Fruit fly (Drosophila melanogaster): ENCODE results near the gene CG13862.

The CG13862 gene

DNA sequence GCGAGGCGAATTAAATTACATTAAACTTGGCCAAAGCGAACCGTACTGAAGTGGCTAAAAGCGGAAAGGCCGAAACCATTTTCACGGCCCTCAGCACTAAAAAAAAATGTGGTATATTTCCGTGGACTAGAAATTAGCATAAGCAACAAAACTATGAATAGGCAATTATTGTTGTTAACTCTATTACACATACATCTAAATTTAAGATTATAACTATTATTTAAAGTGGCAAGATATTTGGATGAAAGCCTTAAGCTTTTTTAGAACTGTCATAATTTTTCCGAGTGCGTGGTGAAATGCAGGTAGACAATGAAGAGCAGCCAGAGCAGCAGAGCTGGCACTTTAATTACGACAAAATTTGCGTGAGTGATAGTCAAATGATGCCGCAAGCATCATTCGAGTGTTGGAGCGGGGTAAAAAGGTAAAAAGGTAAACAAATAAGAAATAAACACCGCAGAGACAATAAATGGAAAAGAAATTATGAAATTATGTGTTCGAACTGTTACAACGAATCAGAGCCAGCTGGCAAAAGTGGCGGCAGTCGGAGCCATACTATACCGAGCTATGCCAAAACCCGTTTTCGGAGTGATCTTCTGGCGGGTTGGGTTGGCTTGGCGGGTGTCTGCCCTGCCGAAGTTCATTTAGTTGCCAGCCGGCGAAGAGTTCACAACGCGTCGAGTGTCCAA, 3.0 kb upstream of the CG13862 start, which contains the start of gene CG7080 (continued):
- no peak for TF ChIP-seq Hr38 (GFP tag; optimal IDR thresholded peaks at IDR 0.05)
- no peak for TF ChIP-seq dac (GFP tag; optimal IDR thresholded peaks at IDR 0.05)
- no peak for TF ChIP-seq CG11762 (GFP tag; optimal IDR thresholded peaks at IDR 0.05; ENCODE audit: insufficient read depth)
- peak; percentile 12 for TF ChIP-seq achi (GFP tag; optimal IDR thresholded peaks at IDR 0.05)
- peak; percentile 37 for TF ChIP-seq esn (GFP tag; optimal IDR thresholded peaks at IDR 0.05)
- peak; percentile 80 for TF ChIP-seq svp (GFP tag)
- TF ChIP-seq Gug (GFP tag; IDR thresholded peaks at IDR 0.05): no peak
- no peak for TF ChIP-seq vri (GFP tag; optimal IDR thresholded peaks at IDR 0.05)
- TF ChIP-seq pdm3 (GFP tag; optimal IDR thresholded peaks at IDR 0.05): peak; percentile 35
- TF ChIP-seq ss (GFP tag; optimal IDR thresholded peaks at IDR 0.05): no peak
- no peak for TF ChIP-seq Hr39 (GFP tag; optimal IDR thresholded peaks at IDR 0.05)
- TF ChIP-seq CG16779 (tag; optimal IDR thresholded peaks at IDR 0.05): no peak
- TF ChIP-seq CG6163 (GFP tag; IDR thresholded peaks at IDR 0.05): no peak; the same call in 2 of the 3 replicates
- TF ChIP-seq CG11294 (GFP tag; IDR thresholded peaks at IDR 0.05): no peak

DNA sequence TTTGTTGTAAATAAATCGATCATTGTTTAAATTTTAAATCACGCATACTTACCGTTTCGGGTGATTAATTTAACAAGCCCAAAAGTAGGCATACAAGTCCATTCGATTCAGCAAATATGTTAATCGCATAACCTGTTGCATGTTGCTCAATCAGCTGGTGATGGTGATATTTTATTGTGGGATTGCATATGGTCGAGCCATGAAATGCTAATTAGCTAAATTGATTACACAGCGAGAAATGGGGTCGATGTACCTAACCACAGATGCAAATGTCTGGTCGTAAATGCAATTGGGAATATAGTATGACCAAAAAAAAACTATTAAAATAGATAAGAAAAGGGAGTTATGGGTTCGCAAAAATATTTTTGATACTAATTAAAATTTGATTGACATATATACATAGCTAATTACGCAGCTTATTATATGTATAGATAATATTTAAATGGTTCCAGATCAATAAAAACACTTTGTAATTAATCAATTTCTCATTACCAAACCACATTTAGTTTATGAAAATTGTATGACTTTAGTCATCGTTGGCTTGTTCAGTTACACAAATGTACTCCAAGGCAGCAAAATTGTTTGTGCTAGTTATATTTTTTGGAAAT, 1.2 kb upstream of the CG13862 start, which contains the start of gene CG33721:
CG33721 (plus strand) TSS at position 558 of the 608 bp plus-strand sequence.
- TF ChIP-seq Eip78C (GFP tag) (peak; percentile 1), CG3032 (tag; optimal IDR thresholded peaks at IDR 0.05) (no peak), achi (GFP tag; optimal IDR thresholded peaks at IDR 0.05) (no peak), Hr4 (GFP tag; optimal IDR thresholded peaks at IDR 0.05) (no peak), CG6163 (GFP tag; IDR thresholded peaks at IDR 0.05) (no peak), CG31627 (GFP tag; optimal IDR thresholded peaks at IDR 0.05) (no peak), CG34406 (GFP tag; optimal IDR thresholded peaks at IDR 0.05) (no peak), CG4318 (GFP tag; optimal IDR thresholded peaks at IDR 0.05) (no peak)

DNA sequence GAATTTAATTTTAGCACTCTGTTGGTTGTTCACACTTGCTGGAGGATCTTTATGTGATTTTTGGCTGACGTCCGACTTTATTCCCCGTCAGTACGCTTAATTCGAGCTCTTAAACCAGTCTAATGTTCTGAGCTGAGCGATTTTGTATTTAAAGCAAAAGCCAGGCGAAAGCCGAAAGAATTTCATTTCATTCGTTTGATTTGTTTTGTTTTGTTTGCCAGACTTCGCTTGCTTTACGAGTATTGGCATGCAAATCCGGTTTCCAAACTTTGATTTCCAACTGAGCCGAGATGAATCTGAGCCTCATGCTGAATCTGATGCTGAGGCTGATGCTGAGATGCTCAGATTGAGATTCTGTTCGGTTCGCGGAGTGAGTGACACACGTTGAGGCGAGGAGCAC, 2.3 kb downstream of the CG13862 start, which contains the start of gene CG5391:
CG5391 (minus strand) TSS at position 101 of the 400 bp plus-strand sequence.
- no peak for TF ChIP-seq CG11902 (GFP tag; optimal IDR thresholded peaks at IDR 0.05)
- no peak for TF ChIP-seq Smox (GFP tag; optimal IDR thresholded peaks at IDR 0.05)
- no peak for TF ChIP-seq Hr4 (GFP tag; optimal IDR thresholded peaks at IDR 0.05)
- no peak for TF ChIP-seq vri (GFP tag; optimal IDR thresholded peaks at IDR 0.05)
- no peak for TF ChIP-seq CG3919 (GFP tag; optimal IDR thresholded peaks at IDR 0.05)
- TF ChIP-seq pdm3 (GFP tag; optimal IDR thresholded peaks at IDR 0.05): no peak

DNA sequence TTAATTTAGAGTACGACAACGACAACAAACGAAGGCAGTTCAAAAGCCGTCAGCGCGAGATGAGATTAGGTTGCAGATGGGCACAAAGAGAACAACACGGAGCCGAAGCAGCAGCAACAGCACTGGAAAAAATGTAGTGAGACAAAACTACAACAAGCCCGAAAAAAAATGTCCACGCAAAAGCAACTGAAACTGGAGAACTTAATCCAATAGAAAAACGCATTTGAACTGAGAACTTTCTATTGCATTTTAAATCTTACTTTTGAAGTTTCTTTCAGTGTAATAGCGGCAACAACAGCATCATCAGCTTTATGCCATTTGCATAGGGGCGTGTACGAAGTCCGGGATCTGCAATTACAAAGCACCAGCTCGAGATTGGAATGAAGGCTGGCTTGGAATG, 7.7 kb downstream of the CG13862 start:
- peak in 1 of 2 experiments; percentile 70 for TF ChIP-seq ss (GFP tag; optimal IDR thresholded peaks at IDR 0.05)
- peak; percentile 64 for TF ChIP-seq pdm3 (GFP tag; optimal IDR thresholded peaks at IDR 0.05)
- TF ChIP-seq CG34406 (GFP tag; optimal IDR thresholded peaks at IDR 0.05): peak; percentile 56
- TF ChIP-seq fd59A (GFP tag; optimal IDR thresholded peaks at IDR 0.05): peak; percentile 71
- TF ChIP-seq Eip75B (GFP tag; optimal IDR thresholded peaks at IDR 0.05): peak; percentile 68
- peak; percentile 54 for TF ChIP-seq Sox15 (GFP tag; optimal IDR thresholded peaks at IDR 0.05)
- peak; percentile 39 for TF ChIP-seq Ets21C (GFP tag; optimal IDR thresholded peaks at IDR 0.05)
- TF ChIP-seq CG7368 (GFP tag; optimal IDR thresholded peaks at IDR 0.05): peak; percentile 58
- peak; percentile 81 for TF ChIP-seq svp (GFP tag)
- TF ChIP-seq CG10631 (GFP tag; optimal IDR thresholded peaks at IDR 0.05): peak; percentile 66
- TF ChIP-seq CG1621 (tag; optimal IDR thresholded peaks at IDR 0.05): peak; percentile 58
- TF ChIP-seq dac (GFP tag; optimal IDR thresholded peaks at IDR 0.05): no peak
- peak; percentile 29 to 65 for TF ChIP-seq salr (GFP tag; optimal IDR thresholded peaks at IDR 0.05)
- peak; percentile 57 for TF ChIP-seq Sox102F (GFP tag; optimal IDR thresholded peaks at IDR 0.05)
- peak; percentile 48 for TF ChIP-seq CG8632 (GFP tag; optimal IDR thresholded peaks at IDR 0.05)
- TF ChIP-seq CG3919 (GFP tag; optimal IDR thresholded peaks at IDR 0.05): peak; percentile 74
- TF ChIP-seq Ets96B (tag; optimal IDR thresholded peaks at IDR 0.05): peak; percentile 68
- TF ChIP-seq Hr38 (GFP tag; optimal IDR thresholded peaks at IDR 0.05): no peak
- peak; percentile 66 for TF ChIP-seq acj6 (GFP tag; optimal IDR thresholded peaks at IDR 0.05)
- TF ChIP-seq CG6276 (GFP tag; optimal IDR thresholded peaks at IDR 0.05): peak; percentile 27
- peak; percentile 30 for TF ChIP-seq vri (GFP tag; optimal IDR thresholded peaks at IDR 0.05)
- TF ChIP-seq Eip93F (GFP tag; optimal IDR thresholded peaks at IDR 0.05): no peak
- TF ChIP-seq CG8119 (GFP tag; IDR thresholded peaks at IDR 0.05): peak; percentile 51; the same call in 1 of the 3 replicates
- peak; percentile 64 for TF ChIP-seq OdsH (GFP tag; optimal IDR thresholded peaks at IDR 0.05)
- TF ChIP-seq fd85E (GFP tag; optimal IDR thresholded peaks at IDR 0.05): peak; percentile 5
- TF ChIP-seq dsx (GFP tag; optimal IDR thresholded peaks at IDR 0.05; ENCODE audit: poor library complexity, severe bottlenecking): peak; percentile 68
- TF ChIP-seq eg (GFP tag; IDR thresholded peaks at IDR 0.05): peak; percentile 56; the same call in 2 of the 3 replicates
- no peak for TF ChIP-seq CG3032 (tag; optimal IDR thresholded peaks at IDR 0.05)
- TF ChIP-seq topi (GFP tag; optimal IDR thresholded peaks at IDR 0.05): peak; percentile 68

Measured in whole organism, prepupa.